Worm (Caenorhabditis elegans) whole organism, L1 larva: ENCODE measurements around the gene F15B9.11.

Experiments used
- C04F5.9 ChIP-seq: sonication (generic microtip); optimal IDR thresholded peaks from 2 replicates; lab custom pipeline; 2016; ENCODE audit warnings: missing genetic modification characterization, missing compliant biosample characterization
- fkh-10 ChIP-seq: sonication (generic microtip); optimal IDR thresholded peaks from 2 replicates; lab custom pipeline; 2017; ENCODE audit warnings: missing biosample characterization, missing genetic modification reagents, missing genetic modification characterization
- isw-1 ChIP-seq: fragments of 200-800 bp; sonication (Bioruptor generic); IDR thresholded peaks from 2 replicates; pipeline ENCODE4 v1.3.6; 2022; ENCODE audit warnings: missing genetic modification characterization, missing compliant biosample characterization
- pqm-1 ChIP-seq: sonication (generic microtip); optimal IDR thresholded peaks from 3 replicates; lab custom pipeline; 2017; ENCODE audit warnings: missing biosample characterization, missing genetic modification characterization
- tbx-2 ChIP-seq: sonication (generic microtip); optimal IDR thresholded peaks from 2 replicates; lab custom pipeline; 2016; ENCODE audit warnings: missing genetic modification characterization, missing compliant biosample characterization

DNA sequence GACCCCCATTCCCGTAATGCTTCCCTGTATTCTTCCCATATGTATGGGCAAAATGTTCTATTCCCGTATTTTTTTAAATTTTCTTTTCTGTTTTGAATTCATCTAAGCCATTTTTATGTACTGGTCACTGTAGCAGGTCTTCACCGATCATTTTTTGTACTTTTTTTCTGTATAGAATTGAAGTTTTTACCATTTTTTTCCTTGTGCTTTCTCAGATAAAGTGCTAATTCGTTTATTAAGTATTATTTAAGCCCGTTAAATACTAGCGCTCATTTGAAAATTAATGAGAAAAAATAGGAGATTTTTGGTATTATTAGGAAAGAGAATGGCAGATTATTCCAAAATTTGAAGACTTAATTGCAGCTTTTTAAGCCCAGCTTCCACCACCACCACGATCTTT lies 14.1 kb upstream of the F15B9.11 start:
- TF ChIP-seq fkh-10 (no peak), pqm-1 (tag; lab: Kevin White, UChicago) (no peak), tbx-2 (tag; lab: Kevin White, UChicago) (no peak), isw-1 (GFP tag; lab: Robert Waterston, UW) (no peak), C04F5.9 (tag; lab: Kevin White, UChicago) (no peak)
